Fruit fly (Drosophila melanogaster): ENCODE data around the gene RpS21.

Gene RpS21

dm6 chr2L:2878188-2878587, 22.3 kb downstream of the RpS21 start, which contains the start of the genes Prx6a and Sbat (continued):
- TF ChIP-seq CG16779 (GFP tag; IDR thresholded peaks at IDR 0.05) (no peak), hb (GFP tag; IDR thresholded peaks at IDR 0.05; ENCODE audit: partially characterized antibody) (no peak), CHES-1-like (GFP tag; optimal IDR thresholded peaks at IDR 0.05) (peak; percentile 83), CG1603 (tag; optimal IDR thresholded peaks at IDR 0.05) (peak; percentile 68), CG4360 (GFP tag; IDR thresholded peaks at IDR 0.05) (no peak), lmd (GFP tag; IDR thresholded peaks at IDR 0.05) (peak; percentile 81), sd (tag; optimal IDR thresholded peaks at IDR 0.05) (peak; percentile 46), en (GFP tag; optimal IDR thresholded peaks at IDR 0.05) (peak; percentile 45), pfk (GFP tag; optimal IDR thresholded peaks at IDR 0.05) (peak; percentile 17), CG14965 (GFP tag; optimal IDR thresholded peaks at IDR 0.05; ENCODE audit: borderline replicate concordance) (no peak), sqz (GFP tag; optimal IDR thresholded peaks at IDR 0.05) (peak; percentile 29), CG13296 (GFP tag; optimal IDR thresholded peaks at IDR 0.05) (peak; percentile 79), eve (GFP tag; optimal IDR thresholded peaks at IDR 0.05) (no peak), CG13424 (tag; optimal IDR thresholded peaks at IDR 0.05) (peak; percentile 88), lbe (GFP tag; optimal IDR thresholded peaks at IDR 0.05) (peak; percentile 48), CG11504 (tag; optimal IDR thresholded peaks at IDR 0.05) (peak; percentile 69), hbn (GFP tag; IDR thresholded peaks at IDR 0.05; ENCODE audit: partially characterized antibody) (0 out of 2 replicates have a peak, but pooled peaks have one; percentile 15), Dp (GFP tag; optimal IDR thresholded peaks at IDR 0.05) (peak; percentile 73), wek (GFP tag; optimal IDR thresholded peaks at IDR 0.05) (no peak), CG1792 (GFP tag; optimal IDR thresholded peaks at IDR 0.05) (peak; percentile 52), CG15011 (GFP tag; optimal IDR thresholded peaks at IDR 0.05) (peak; percentile 24), br (optimal IDR thresholded peaks at IDR 0.05) (no peak), Mrtf (GFP tag; IDR thresholded peaks at IDR 0.05) (peak; percentile 36; the same call in 1 of the 3 replicates), gcm (GFP tag; optimal IDR thresholded peaks at IDR 0.05) (peak; percentile 24), run (tag; optimal IDR thresholded peaks at IDR 0.05) (peak; percentile 46), CG12071 (GFP tag; optimal IDR thresholded peaks at IDR 0.05) (peak; percentile 27), D19A (tag; optimal IDR thresholded peaks at IDR 0.05) (peak; percentile 38), CG17612 (GFP tag; IDR thresholded peaks at IDR 0.05) (no peak), ro (GFP tag; IDR thresholded peaks at IDR 0.05) (0 out of 2 replicates have a peak, but pooled peaks have one; percentile 6), CG11093 (GFP tag; IDR thresholded peaks at IDR 0.05) (no peak; the same call in 2 of the 3 replicates), CG3163 (GFP tag; optimal IDR thresholded peaks at IDR 0.05) (peak; percentile 32), hth (optimal IDR thresholded peaks at IDR 0.05) (no peak), Optix (GFP tag; IDR thresholded peaks at IDR 0.05) (peak; percentile 53; the same call in 2 of the 3 replicates), Tbp (GFP tag; optimal IDR thresholded peaks at IDR 0.05) (no peak), sna (GFP tag; IDR thresholded peaks at IDR 0.05; ENCODE audit: partially characterized antibody) (no peak), insv (GFP tag; optimal IDR thresholded peaks at IDR 0.05) (peak in 1 of 2 experiments; percentile 49), sob (GFP tag; IDR thresholded peaks at IDR 0.05) (peak; percentile 75), CG6813 (GFP tag; optimal IDR thresholded peaks at IDR 0.05) (peak; percentile 25), CG42726 (GFP tag; IDR thresholded peaks at IDR 0.05; ENCODE audit: partially characterized antibody) (no peak), Adf1 (GFP tag; IDR thresholded peaks at IDR 0.05) (no peak), gt (GFP tag; IDR thresholded peaks at IDR 0.05) (no peak), otp (GFP tag; IDR thresholded peaks at IDR 0.05) (no peak), CG32767 (GFP tag; IDR thresholded peaks at IDR 0.05) (no peak; the same call in 1 of the 2 replicates), az2 (GFP tag; optimal IDR thresholded peaks at IDR 0.05) (peak; percentile 57), CG4404 (GFP tag; IDR thresholded peaks at IDR 0.05) (peak; percentile 63), crp (GFP tag; optimal IDR thresholded peaks at IDR 0.05) (peak; percentile 93 to 98), fd102C (GFP tag; optimal IDR thresholded peaks at IDR 0.05) (peak; percentile 20), Jarid2 (GFP tag; optimal IDR thresholded peaks at IDR 0.05) (no peak), CG6689 (GFP tag; IDR thresholded peaks at IDR 0.05) (peak; percentile 69; the same call in 1 of the 2 replicates), CG10209 (GFP tag; optimal IDR thresholded peaks at IDR 0.05) (peak; percentile 59), Dad (GFP tag; optimal IDR thresholded peaks at IDR 0.05) (peak; percentile 64)

Data from whole organism, embryonic.